Fruit fly (Drosophila melanogaster): Measurements from ENCODE around the gene CG4325.

Gene CG4325

dm6 chrX:2083109-2083508, 39.5 kb upstream of the CG4325 start:
- no peak for TF ChIP-seq inv (GFP tag; IDR thresholded peaks at IDR 0.05; ENCODE audit: partially characterized antibody)
- TF ChIP-seq bsh (GFP tag; optimal IDR thresholded peaks at IDR 0.05) = peak in 1 of 2 experiments; percentile 61
- peak; percentile 52; the same call in 1 of the 2 replicates for TF ChIP-seq CG11696 (GFP tag; IDR thresholded peaks at IDR 0.05)
- no peak for TF ChIP-seq pfk (GFP tag; optimal IDR thresholded peaks at IDR 0.05)
- TF ChIP-seq CG11504 (tag; optimal IDR thresholded peaks at IDR 0.05) = peak; percentile 41
- peak; percentile 0 for TF ChIP-seq CG4854 (GFP tag; optimal IDR thresholded peaks at IDR 0.05)
- TF ChIP-seq Trl (optimal IDR thresholded peaks at IDR 0.05) = no peak
- peak; percentile 24 for TF ChIP-seq Trl (GFP tag; optimal IDR thresholded peaks at IDR 0.05)
- TF ChIP-seq CG17802 (tag; optimal IDR thresholded peaks at IDR 0.05) = no peak
- peak; percentile 28 for TF ChIP-seq Myb (GFP tag; optimal IDR thresholded peaks at IDR 0.05)
- peak; percentile 10; the same call in 1 of the 2 replicates for TF ChIP-seq chm (GFP tag; IDR thresholded peaks at IDR 0.05)
- no peak for TF ChIP-seq CkIIα-i1 (GFP tag; IDR thresholded peaks at IDR 0.05)
- TF ChIP-seq tgo (GFP tag; IDR thresholded peaks at IDR 0.05) = peak; percentile 41; the same call in 2 of the 3 replicates
- TF ChIP-seq seq (GFP tag; IDR thresholded peaks at IDR 0.05) = 0 out of 2 replicates have a peak, but pooled peaks have one; percentile 16
- no peak for TF ChIP-seq sqz (GFP tag; optimal IDR thresholded peaks at IDR 0.05)
- peak; percentile 52 for TF ChIP-seq Dek (tag; optimal IDR thresholded peaks at IDR 0.05)
- TF ChIP-seq abd-A (tag; optimal IDR thresholded peaks at IDR 0.05) = no peak
- TF ChIP-seq CG2116 (GFP tag; optimal IDR thresholded peaks at IDR 0.05) = no peak
- TF ChIP-seq CG5245 (GFP tag; optimal IDR thresholded peaks at IDR 0.05) = peak; percentile 17
- no peak for TF ChIP-seq sc (optimal IDR thresholded peaks at IDR 0.05)
- TF ChIP-seq sc (GFP tag; optimal IDR thresholded peaks at IDR 0.05) = no peak
- no peak for TF ChIP-seq CG6765 (GFP tag; optimal IDR thresholded peaks at IDR 0.05)
- peak; percentile 5 for TF ChIP-seq exex (tag; optimal IDR thresholded peaks at IDR 0.05)
- no peak for TF ChIP-seq Bgb (GFP tag; IDR thresholded peaks at IDR 0.05; ENCODE audit: partially characterized antibody)
- peak; percentile 2 for TF ChIP-seq jumu (GFP tag; optimal IDR thresholded peaks at IDR 0.05)
- TF ChIP-seq Dip2 (GFP tag; IDR thresholded peaks at IDR 0.05) = no peak
- TF ChIP-seq CTCF (GFP tag; optimal IDR thresholded peaks at IDR 0.05) = no peak
- peak; percentile 39 for TF ChIP-seq Fer1 (GFP tag; optimal IDR thresholded peaks at IDR 0.05)
- peak; percentile 65 for TF ChIP-seq Xrp1 (GFP tag; IDR thresholded peaks at IDR 0.05)
- no peak for TF ChIP-seq CG8089 (GFP tag; optimal IDR thresholded peaks at IDR 0.05)
- TF ChIP-seq CG3065 (GFP tag; optimal IDR thresholded peaks at IDR 0.05) = no peak
- peak; percentile 52; the same call in 2 of the 3 replicates for TF ChIP-seq CG11560 (tag; IDR thresholded peaks at IDR 0.05)
- peak; percentile 79 for TF ChIP-seq CG3281 (GFP tag; optimal IDR thresholded peaks at IDR 0.05)
- peak; percentile 69 for TF ChIP-seq Taf1 (GFP tag; IDR thresholded peaks at IDR 0.05)
- 0 out of 2 replicates have a peak, but pooled peaks have one; percentile 20 for TF ChIP-seq dati (GFP tag; IDR thresholded peaks at IDR 0.05)
- peak; percentile 36 for TF ChIP-seq HmgD (GFP tag; optimal IDR thresholded peaks at IDR 0.05)
- TF ChIP-seq Nf-YB (GFP tag; optimal IDR thresholded peaks at IDR 0.05) = no peak
- TF ChIP-seq dmrt99B (tag; optimal IDR thresholded peaks at IDR 0.05) = peak; percentile 23
- TF ChIP-seq yki (optimal IDR thresholded peaks at IDR 0.05) = no peak
- TF ChIP-seq esg (GFP tag; conservative IDR thresholded peaks at IDR 0.05) = peak; percentile 56
- peak; percentile 48; the same call in 2 of the 3 replicates for TF ChIP-seq B-H1 (GFP tag; IDR thresholded peaks at IDR 0.05)
- TF ChIP-seq GATAe (GFP tag; conservative IDR thresholded peaks at IDR 0.05) = no peak
- TF ChIP-seq Abd-B (GFP tag; optimal IDR thresholded peaks at IDR 0.05) = peak; percentile 7
- peak; percentile 74 for TF ChIP-seq Atf6 (GFP tag; IDR thresholded peaks at IDR 0.05)
- no peak for TF ChIP-seq trh (GFP tag; optimal IDR thresholded peaks at IDR 0.05)
- TF ChIP-seq CG17385 (GFP tag; optimal IDR thresholded peaks at IDR 0.05) = peak; percentile 33
- no peak for TF ChIP-seq slou (GFP tag; optimal IDR thresholded peaks at IDR 0.05)
- peak; percentile 33 for TF ChIP-seq gcm2 (GFP tag; optimal IDR thresholded peaks at IDR 0.05)
- no peak for TF ChIP-seq peb (GFP tag; IDR thresholded peaks at IDR 0.05)
- TF ChIP-seq lmd (GFP tag; IDR thresholded peaks at IDR 0.05) = peak; percentile 78
- TF ChIP-seq MBD-R2 (GFP tag; IDR thresholded peaks at IDR 0.05) = peak; percentile 46; the same call in 1 of the 2 replicates
- TF ChIP-seq CG2889 (GFP tag; IDR thresholded peaks at IDR 0.05) = peak; percentile 52; the same call in 1 of the 3 replicates
- peak; percentile 22 for TF ChIP-seq tap (tag; optimal IDR thresholded peaks at IDR 0.05)
